Fruit fly (Drosophila melanogaster): ENCODE measurements around the gene CG32642.

- TF ChIP-seq Blimp-1 (GFP tag; optimal IDR thresholded peaks at IDR 0.05) (no peak), esn (GFP tag; optimal IDR thresholded peaks at IDR 0.05) (no peak), eg (GFP tag; IDR thresholded peaks at IDR 0.05) (no peak), CG3032 (tag; optimal IDR thresholded peaks at IDR 0.05) (no peak), Lpt (GFP tag; optimal IDR thresholded peaks at IDR 0.05) (no peak), Sox15 (GFP tag; optimal IDR thresholded peaks at IDR 0.05) (no peak), CG8119 (GFP tag; IDR thresholded peaks at IDR 0.05) (no peak), cyc (GFP tag; optimal IDR thresholded peaks at IDR 0.05) (no peak)
Observed at dm6 chrX:12947670-12948069, 11.3 kb upstream of the CG32642 start.

Data from whole organism, prepupa.